Fruit fly (Drosophila melanogaster) whole organism, embryonic: ENCODE data around the gene Pgcl.

ENCODE experiments used
- Ada2b ChIP-seq: fragments of 200-800 bp; sonication (Bioruptor generic); IDR thresholded peaks from 2 replicates; pipeline ENCODE4 v1.3.6; 2022; ENCODE audit warnings: missing biosample characterization, missing genetic modification characterization
- Aef1 ChIP-seq: fragments of 200-800 bp; sonication (Bioruptor generic); IDR thresholded peaks from 3 replicates; pipeline ENCODE4 v1.3.6; 2022; ENCODE audit warnings: missing biosample characterization, missing genetic modification characterization
- CG10267 ChIP-seq: fragments of 200-800 bp; sonication (Bioruptor generic); optimal IDR thresholded peaks from 2 replicates; lab custom pipeline; 2018; ENCODE audit warnings: missing biosample characterization, mild to moderate bottlenecking, missing genetic modification characterization, moderate library complexity
- CG11247 ChIP-seq: fragments of 200-800 bp; sonication (Bioruptor generic); IDR thresholded peaks from 2 replicates; pipeline ENCODE4 v1.3.6; 2022; ENCODE audit warnings: missing biosample characterization, missing genetic modification characterization
- CG11695 ChIP-seq: fragments of 200-800 bp; sonication (Bioruptor generic); IDR thresholded peaks from 3 replicates; pipeline ENCODE4 v1.3.6; 2022; ENCODE audit warnings: missing biosample characterization, missing genetic modification characterization
- CG12769 ChIP-seq: fragments of 200-800 bp; sonication (Bioruptor generic); optimal IDR thresholded peaks from 2 replicates; lab custom pipeline; 2019; ENCODE audit warnings: missing biosample characterization, mild to moderate bottlenecking, missing genetic modification characterization, moderate library complexity
- CG1529 ChIP-seq: fragments of 200-800 bp; sonication (Bioruptor generic); optimal IDR thresholded peaks from 3 replicates; lab custom pipeline; 2018; ENCODE audit warnings: missing biosample characterization, missing genetic modification characterization
- CG15696 ChIP-seq: fragments of 200-800 bp; sonication (Bioruptor generic); optimal IDR thresholded peaks from 2 replicates; lab custom pipeline; 2019; ENCODE audit warnings: missing biosample characterization, mild to moderate bottlenecking, missing genetic modification characterization, moderate library complexity
- CG1602 ChIP-seq: fragments of 200-800 bp; sonication (Bioruptor generic); optimal IDR thresholded peaks from 3 replicates; lab custom pipeline; 2016; ENCODE audit warnings: missing biosample characterization, missing genetic modification characterization
- CG2712 ChIP-seq: fragments of 200-800 bp; optimal IDR thresholded peaks from 3 replicates; lab custom pipeline; 2019; ENCODE audit warnings: missing biosample characterization, mild to moderate bottlenecking, missing genetic modification characterization, moderate library complexity
- CG31388 ChIP-seq: fragments of 200-800 bp; sonication (Bioruptor generic); optimal IDR thresholded peaks from 2 replicates; lab custom pipeline; 2016; ENCODE audit warnings: missing biosample characterization, missing genetic modification characterization
- CG33213 ChIP-seq: fragments of 200-800 bp; sonication (Bioruptor generic); optimal IDR thresholded peaks from 3 replicates; lab custom pipeline; 2016; ENCODE audit warnings: missing biosample characterization, missing genetic modification characterization
- CG34422 ChIP-seq: fragments of 200-800 bp; sonication (Bioruptor generic); IDR thresholded peaks from 3 replicates; pipeline ENCODE4 v1.3.6; 2022; ENCODE audit warnings: missing biosample characterization, missing genetic modification characterization
- CG4404 ChIP-seq: fragments of 200-800 bp; sonication (Bioruptor generic); IDR thresholded peaks from 2 replicates; pipeline ENCODE4 v1.3.6; 2022; ENCODE audit warnings: missing biosample characterization, missing genetic modification characterization
- CG5180 ChIP-seq: fragments of 200-800 bp; sonication (Bioruptor generic); optimal IDR thresholded peaks from 3 replicates; lab custom pipeline; 2017; ENCODE audit warnings: missing biosample characterization, missing genetic modification characterization, mild to moderate bottlenecking, moderate library complexity, missing genetic modification reagents
- CG6689 ChIP-seq: fragments of 200-800 bp; sonication (Bioruptor generic); IDR thresholded peaks from 2 replicates; pipeline ENCODE4 v1.3.6; 2022; ENCODE audit warnings: missing biosample characterization, missing genetic modification characterization
- CG8765 ChIP-seq: fragments of 200-800 bp; sonication (Bioruptor generic); IDR thresholded peaks from 2 replicates; pipeline ENCODE4 v1.3.6; 2022; ENCODE audit warnings: missing biosample characterization, missing genetic modification characterization
- Dbx ChIP-seq: fragments of 200-800 bp; sonication (Bioruptor generic); IDR thresholded peaks from 3 replicates; pipeline ENCODE4 v1.3.6; 2022; ENCODE audit warnings: missing biosample characterization, missing genetic modification characterization
- Dek ChIP-seq: fragments of 200-800 bp; sonication (Bioruptor generic); optimal IDR thresholded peaks from 3 replicates; lab custom pipeline; 2019; ENCODE audit warnings: missing biosample characterization, mild to moderate bottlenecking, missing genetic modification characterization, moderate library complexity
- Dip2 ChIP-seq: fragments of 200-800 bp; sonication (Bioruptor generic); IDR thresholded peaks from 2 replicates; pipeline ENCODE4 v1.3.6; 2022; ENCODE audit warnings: missing biosample characterization, missing genetic modification characterization
- Dll ChIP-seq: fragments of 200-800 bp; sonication (Bioruptor generic); IDR thresholded peaks from 4 replicates; pipeline ENCODE4 v1.3.6; 2022; ENCODE audit warnings: missing biosample characterization, missing genetic modification characterization; ENCODE audit not compliant: partially characterized antibody
- HHEX ChIP-seq: fragments of 200-800 bp; sonication (Bioruptor generic); optimal IDR thresholded peaks from 3 replicates; lab custom pipeline; 2017; ENCODE audit warnings: missing biosample characterization, mild to moderate bottlenecking, missing genetic modification characterization, missing genetic modification reagents
- Hand ChIP-seq: fragments of 200-800 bp; sonication (Bioruptor generic); optimal IDR thresholded peaks from 2 replicates; lab custom pipeline; 2017; ENCODE audit warnings: mild to moderate bottlenecking, missing biosample characterization, missing genetic modification reagents, missing genetic modification characterization
- Lpt ChIP-seq: fragments of >200 bp; optimal IDR thresholded peaks from 2 replicates; lab custom pipeline; 2018; ENCODE audit warnings: missing biosample characterization, missing genetic modification characterization
- MESR4 ChIP-seq: fragments of 200-800 bp; sonication (Bioruptor generic); optimal IDR thresholded peaks from 2 replicates; lab custom pipeline; 2018; ENCODE audit warnings: missing biosample characterization, mild to moderate bottlenecking, missing genetic modification characterization, moderate library complexity
- Max ChIP-seq: fragments of 200-800 bp; sonication (Bioruptor generic); optimal IDR thresholded peaks from 2 replicates; lab custom pipeline; 2016; ENCODE audit warnings: missing biosample characterization, mild to moderate bottlenecking, missing genetic modification characterization
- Mrtf ChIP-seq: fragments of 200-800 bp; sonication (Bioruptor generic); IDR thresholded peaks from 3 replicates; pipeline ENCODE4 v1.3.6; 2022; ENCODE audit warnings: missing biosample characterization, missing genetic modification characterization
- NfI ChIP-seq: fragments of 200-800 bp; sonication (Bioruptor generic); optimal IDR thresholded peaks from 3 replicates; lab custom pipeline; 2018; ENCODE audit warnings: missing biosample characterization, mild to moderate bottlenecking, missing genetic modification characterization, moderate library complexity
- Rx ChIP-seq: fragments of 200-800 bp; sonication (Bioruptor generic); IDR thresholded peaks from 2 replicates; pipeline ENCODE4 v1.3.6; 2022; ENCODE audit warnings: missing biosample characterization, missing genetic modification characterization
- Scr ChIP-seq: fragments of 200-800 bp; sonication (Bioruptor generic); IDR thresholded peaks from 2 replicates; pipeline ENCODE4 v1.3.6; 2022; ENCODE audit warnings: missing biosample characterization, missing genetic modification characterization; ENCODE audit not compliant: partially characterized antibody
- Sox100B ChIP-seq: fragments of 200-800 bp; sonication (Bioruptor generic); optimal IDR thresholded peaks from 3 replicates; lab custom pipeline; 2018; ENCODE audit warnings: missing biosample characterization, mild to moderate bottlenecking, missing genetic modification characterization
- Usf ChIP-seq: fragments of 200-800 bp; sonication (Bioruptor generic); optimal IDR thresholded peaks from 2 replicates; lab custom pipeline; 2017; ENCODE audit warnings: missing genotype, missing biosample characterization, missing genetic modification characterization
- ara ChIP-seq: fragments of 200-800 bp; sonication (Bioruptor generic); IDR thresholded peaks from 2 replicates; pipeline ENCODE4 v1.3.6; 2022; ENCODE audit warnings: missing biosample characterization, missing genetic modification characterization
- az2 ChIP-seq: fragments of 200-800 bp; sonication (Bioruptor generic); optimal IDR thresholded peaks from 3 replicates; lab custom pipeline; 2016; ENCODE audit warnings: missing biosample characterization, missing genetic modification characterization
- bigmax ChIP-seq: fragments of 200-800 bp; sonication (Bioruptor generic); optimal IDR thresholded peaks from 2 replicates; lab custom pipeline; 2018; ENCODE audit warnings: missing biosample characterization, mild to moderate bottlenecking, missing genetic modification characterization
- cas ChIP-seq: fragments of 200-800 bp; sonication (Bioruptor generic); IDR thresholded peaks from 2 replicates; pipeline ENCODE4 v1.3.6; 2022; ENCODE audit warnings: missing biosample characterization, missing genetic modification characterization
- caup ChIP-seq: fragments of 200-800 bp; sonication (Bioruptor generic); optimal IDR thresholded peaks from 3 replicates; lab custom pipeline; 2017; ENCODE audit warnings: missing biosample characterization, mild to moderate bottlenecking, missing genetic modification characterization, moderate library complexity; ENCODE audit not compliant: severe bottlenecking
- ems ChIP-seq: fragments of 200-800 bp; sonication (Bioruptor generic); optimal IDR thresholded peaks from 3 replicates; lab custom pipeline; 2016; ENCODE audit warnings: missing biosample characterization, missing genetic modification characterization
- exex ChIP-seq: fragments of 200-800 bp; sonication (Bioruptor generic); optimal IDR thresholded peaks from 4 replicates; lab custom pipeline; 2018; ENCODE audit warnings: missing biosample characterization, mild to moderate bottlenecking, missing genetic modification characterization, moderate library complexity
- gsb ChIP-seq: fragments of 200-800 bp; sonication (Bioruptor generic); IDR thresholded peaks from 2 replicates; pipeline ENCODE4 v1.3.6; 2022; ENCODE audit warnings: missing biosample characterization, missing genetic modification characterization
- gt ChIP-seq: fragments of 200-800 bp; sonication (Bioruptor generic); IDR thresholded peaks from 2 replicates; pipeline ENCODE4 v1.3.6; 2022; ENCODE audit warnings: missing biosample characterization, missing genetic modification characterization
- klu ChIP-seq: fragments of 200-800 bp; sonication (Bioruptor generic); IDR thresholded peaks from 2 replicates; pipeline ENCODE4 v1.3.6; 2022; ENCODE audit warnings: missing biosample characterization, missing genetic modification characterization
- luna ChIP-seq: fragments of 200-800 bp; sonication (Bioruptor generic); optimal IDR thresholded peaks from 2 replicates; lab custom pipeline; 2016; ENCODE audit warnings: missing biosample characterization, missing genetic modification characterization
- pros ChIP-seq: fragments of 200-800 bp; sonication (Bioruptor generic); optimal IDR thresholded peaks from 3 replicates; lab custom pipeline; 2019; ENCODE audit warnings: missing biosample characterization, mild to moderate bottlenecking, missing genetic modification characterization, moderate library complexity
- sc ChIP-seq, 3 experiments: fragments of >200 bp in 2 of 3; fragments of 200-800 bp in 1 of 3; sonication (Bioruptor generic) in 1 of 3; optimal IDR thresholded peaks; 2 replicates in 2 of 3; 3 replicates in 1 of 3; lab custom pipeline; 2017; ENCODE audit warnings: mild to moderate bottlenecking in 1 of 3, missing biosample characterization in 1 of 3, missing genetic modification characterization in 1 of 3, missing genetic modification reagents in 1 of 3
- sima ChIP-seq: fragments of 200-800 bp; sonication (Bioruptor generic); optimal IDR thresholded peaks from 2 replicates; lab custom pipeline; 2016; ENCODE audit warnings: missing biosample characterization, missing genetic modification characterization
- sr ChIP-seq: fragments of 200-800 bp; sonication (Bioruptor generic); IDR thresholded peaks from 3 replicates; pipeline ENCODE4 v1.3.6; 2022; ENCODE audit warnings: missing biosample characterization, missing genetic modification characterization
- stwl ChIP-seq: fragments of 200-800 bp; sonication (Bioruptor generic); optimal IDR thresholded peaks from 3 replicates; lab custom pipeline; 2018; ENCODE audit warnings: missing biosample characterization, mild to moderate bottlenecking, missing genetic modification characterization, moderate library complexity
- tap ChIP-seq: fragments of 200-800 bp; optimal IDR thresholded peaks from 3 replicates; lab custom pipeline; 2019; ENCODE audit warnings: missing biosample characterization, mild to moderate bottlenecking, missing genetic modification characterization, moderate library complexity
- ttk ChIP-seq: fragments of 200-800 bp; sonication (Bioruptor generic); IDR thresholded peaks from 2 replicates; pipeline ENCODE4 v2.1.2; 2022; ENCODE audit warnings: missing biosample characterization, missing genetic modification characterization
- twi ChIP-seq: fragments of 200-800 bp; optimal IDR thresholded peaks from 2 replicates; lab custom pipeline; 2019; ENCODE audit warnings: missing biosample characterization, mild to moderate bottlenecking, missing genetic modification characterization, moderate library complexity
- wdn ChIP-seq: fragments of 200-800 bp; sonication (Bioruptor generic); IDR thresholded peaks from 2 replicates; pipeline ENCODE4 v1.3.6; 2022; ENCODE audit warnings: missing biosample characterization, missing genetic modification characterization

The Pgcl gene

dm6 chrX:457803-458202 is 20.6 kb upstream of the Pgcl start (continued):
- TF ChIP-seq twi (tag; lab: Kevin White, UChicago) (peak; percentile 18), CG4404 (GFP tag; lab: Robert Waterston, UW) (peak; percentile 79), CG10267 (tag; lab: Kevin White, UChicago) (peak; percentile 68), CG1602 (GFP tag; lab: Kevin White, UChicago) (no peak), wdn (GFP tag; lab: Robert Waterston, UW) (no peak), CG2712 (tag; lab: Kevin White, UChicago) (peak; percentile 82), NfI (GFP tag; lab: Kevin White, UChicago) (no peak), Mrtf (no peak), CG15696 (tag; lab: Kevin White, UChicago) (peak; percentile 92), az2 (no peak), sc (optimal IDR thresholded peaks at IDR 0.05; lab: Kevin White, UChicago) (no peak), sc (GFP tag; optimal IDR thresholded peaks at IDR 0.05; lab: Kevin White, UChicago) (peak; percentile 19), exex (tag; lab: Kevin White, UChicago) (no peak), CG33213 (GFP tag; lab: Kevin White, UChicago) (no peak), MESR4 (GFP tag; lab: Kevin White, UChicago) (no peak), luna (GFP tag; lab: Kevin White, UChicago) (no peak), HHEX (GFP tag; lab: Kevin White, UChicago) (no peak), Dbx (GFP tag; lab: Robert Waterston, UW) (no peak), gt (no peak), tap (tag; lab: Kevin White, UChicago) (no peak), gsb (GFP tag; lab: Robert Waterston, UW) (no peak), CG6689 (GFP tag; lab: Robert Waterston, UW) (0 out of 2 replicates have a peak, but pooled peaks have one; percentile 7), Dip2 (GFP tag; lab: Robert Waterston, UW) (no peak), ara (GFP tag; lab: Robert Waterston, UW) (0 out of 2 replicates have a peak, but pooled peaks have one; percentile 17), Lpt (GFP tag; lab: Kevin White, UChicago) (no peak), CG11695 (no peak), CG1529 (no peak), cas (no peak), Aef1 (GFP tag; lab: Robert Waterston, UW) (no peak), Ada2b (GFP tag; lab: Robert Waterston, UW) (no peak), klu (GFP tag; lab: Robert Waterston, UW) (no peak), ttk (GFP tag; lab: Robert Waterston, UW) (no peak), CG5180 (no peak), sima (GFP tag; lab: Kevin White, UChicago) (no peak), CG31388 (GFP tag; lab: Kevin White, UChicago) (no peak), sr (GFP tag; lab: Robert Waterston, UW) (no peak), pros (no peak), Scr (no peak), Sox100B (GFP tag; lab: Kevin White, UChicago) (peak; percentile 9), Rx (no peak), CG12769 (no peak), CG34422 (no peak), Max (no peak), stwl (tag; lab: Kevin White, UChicago) (peak; percentile 11), bigmax (GFP tag; lab: Kevin White, UChicago) (no peak), Dek (tag; lab: Kevin White, UChicago) (no peak), Dll (GFP tag; lab: Robert Waterston, UW) (no peak), Hand (GFP tag; lab: Kevin White, UChicago) (no peak), CG11247 (GFP tag; lab: Robert Waterston, UW) (no peak), CG8765 (no peak; the same call in 1 of the 2 replicates), caup (no peak), Usf (GFP tag; lab: Kevin White, UChicago) (peak; percentile 10), ems (GFP tag; lab: Kevin White, UChicago) (no peak)
